Worm (Caenorhabditis elegans) whole organism, L2 larva: ENCODE data around the gene ceh-51.

Experiments
- C34F6.9 ChIP-seq: fragments of 150-350 bp; optimal IDR thresholded peaks from 2 replicates; lab custom pipeline; 2014; ENCODE audit warnings: missing biosample characterization, missing genetic modification characterization
- R02D3.7 ChIP-seq: fragments of 150-350 bp; optimal IDR thresholded peaks from 2 replicates; lab custom pipeline; 2014; ENCODE audit warnings: missing biosample characterization, missing genetic modification characterization
- Y55F3AM.14 ChIP-seq: fragments of 200-800 bp; sonication (Bioruptor generic); optimal IDR thresholded peaks from 2 replicates; lab custom pipeline; 2018; ENCODE audit warnings: mild to moderate bottlenecking, missing genetic modification characterization, missing compliant biosample characterization
- ZK546.5 ChIP-seq: sonication (generic microtip); optimal IDR thresholded peaks from 2 replicates; lab custom pipeline; 2017; ENCODE audit warnings: missing biosample characterization, missing genetic modification characterization
- alr-1 ChIP-seq: fragments of 150-350 bp; optimal IDR thresholded peaks from 2 replicates; lab custom pipeline; 2014; ENCODE audit warnings: missing biosample characterization, missing genetic modification characterization
- ama-1 ChIP-seq: fragments of 150-350 bp; optimal IDR thresholded peaks from 2 replicates; lab custom pipeline; 2018; ENCODE audit warnings: inconsistent platforms
- ceh-16 ChIP-seq: fragments of 150-350 bp; optimal IDR thresholded peaks from 2 replicates; lab custom pipeline; 2014; ENCODE audit warnings: missing biosample characterization, missing genetic modification characterization
- ceh-82 ChIP-seq: fragments of 150-350 bp; optimal IDR thresholded peaks from 2 replicates; lab custom pipeline; 2014; ENCODE audit warnings: missing biosample characterization, missing genetic modification characterization
- crh-2 ChIP-seq: sonication (generic microtip); optimal IDR thresholded peaks from 2 replicates; lab custom pipeline; 2017; ENCODE audit warnings: missing biosample characterization, missing genetic modification characterization
- egl-27 ChIP-seq: sonication (generic microtip); optimal IDR thresholded peaks from 3 replicates; lab custom pipeline; 2017; ENCODE audit warnings: missing biosample characterization, missing genetic modification reagents, missing genetic modification characterization
- fos-1 ChIP-seq: fragments of 150-350 bp; optimal IDR thresholded peaks from 2 replicates; lab custom pipeline; 2014; ENCODE audit warnings: missing biosample characterization, missing genetic modification characterization
- gmeb-1 ChIP-seq: fragments of 150-350 bp; optimal IDR thresholded peaks from 2 replicates; lab custom pipeline; 2014; ENCODE audit warnings: missing biosample characterization, missing genetic modification characterization
- lin-11 ChIP-seq: fragments of 150-350 bp; sonication (generic microtip); optimal IDR thresholded peaks from 2 replicates; lab custom pipeline; 2014; ENCODE audit warnings: missing biosample characterization, missing genetic modification characterization, inconsistent platforms, mixed read lengths
- lin-39 ChIP-seq: fragments of 150-350 bp; optimal IDR thresholded peaks from 2 replicates; lab custom pipeline; 2014; ENCODE audit warnings: missing biosample characterization, missing genetic modification reagents, missing genetic modification characterization
- lsy-2 ChIP-seq, 2 experiments: fragments of 150-350 bp in 1 of 2; sonication (generic microtip) in 1 of 2; optimal IDR thresholded peaks; 2 replicates each; lab custom pipeline; 2014 to 2017; ENCODE audit warnings: missing biosample characterization in 2 of 2, missing genetic modification characterization in 2 of 2
- mab-5 ChIP-seq: fragments of 150-350 bp; optimal IDR thresholded peaks from 2 replicates; lab custom pipeline; 2014; ENCODE audit warnings: missing biosample characterization, missing genetic modification characterization
- mdl-1 ChIP-seq, 2 experiments: fragments of 150-350 bp in 1 of 2; sonication (generic microtip) in 1 of 2; optimal IDR thresholded peaks; 2 replicates each; lab custom pipeline; 2017; ENCODE audit warnings: missing biosample characterization in 2 of 2, missing genetic modification characterization in 2 of 2
- nhr-10 ChIP-seq: sonication (generic microtip); optimal IDR thresholded peaks from 2 replicates; lab custom pipeline; 2017; ENCODE audit warnings: missing biosample characterization, missing genetic modification characterization
- nhr-11 ChIP-seq: fragments of 150-350 bp; optimal IDR thresholded peaks from 2 replicates; lab custom pipeline; 2014; ENCODE audit warnings: missing biosample characterization, missing genetic modification characterization
- nhr-12 ChIP-seq: fragments of 150-350 bp; optimal IDR thresholded peaks from 2 replicates; lab custom pipeline; 2014; ENCODE audit warnings: missing biosample characterization, missing genetic modification characterization
- nhr-129 ChIP-seq: fragments of 150-350 bp; optimal IDR thresholded peaks from 2 replicates; lab custom pipeline; 2014; ENCODE audit warnings: missing biosample characterization, missing genetic modification characterization
- nhr-21 ChIP-seq: fragments of 150-350 bp; optimal IDR thresholded peaks from 2 replicates; lab custom pipeline; 2014; ENCODE audit warnings: missing biosample characterization, missing genetic modification characterization
- nhr-23 ChIP-seq: fragments of 150-350 bp; optimal IDR thresholded peaks from 2 replicates; lab custom pipeline; 2014; ENCODE audit warnings: missing biosample characterization, missing genetic modification reagents, missing genetic modification characterization
- nhr-237 ChIP-seq: fragments of 150-350 bp; optimal IDR thresholded peaks from 2 replicates; lab custom pipeline; 2014; ENCODE audit warnings: missing biosample characterization, missing genetic modification characterization
- nhr-25 ChIP-seq: fragments of 150-350 bp; sonication (generic microtip); optimal IDR thresholded peaks from 3 replicates; lab custom pipeline; 2014; ENCODE audit warnings: missing biosample characterization, missing genetic modification characterization
- nhr-77 ChIP-seq: fragments of 150-350 bp; optimal IDR thresholded peaks from 2 replicates; lab custom pipeline; 2014; ENCODE audit warnings: missing biosample characterization, missing genetic modification characterization
- peb-1 ChIP-seq: fragments of 150-350 bp; optimal IDR thresholded peaks from 2 replicates; lab custom pipeline; 2014; ENCODE audit warnings: missing biosample characterization, missing genetic modification characterization
- sem-4 ChIP-seq: fragments of 150-350 bp; optimal IDR thresholded peaks from 2 replicates; lab custom pipeline; 2014; ENCODE audit warnings: missing biosample characterization, missing genetic modification reagents, missing genetic modification characterization
- skn-1 ChIP-seq: sonication (generic microtip); optimal IDR thresholded peaks from 2 replicates; lab custom pipeline; 2017; ENCODE audit warnings: missing biosample characterization, missing genetic modification characterization
- sma-3 ChIP-seq: sonication (generic microtip); optimal IDR thresholded peaks from 2 replicates; lab custom pipeline; 2016; ENCODE audit warnings: missing genetic modification reagents, missing genetic modification characterization, missing compliant biosample characterization
- snpc-4 ChIP-seq: fragments of 150-350 bp; optimal IDR thresholded peaks from 2 replicates; lab custom pipeline; 2014; ENCODE audit warnings: missing biosample characterization, missing genetic modification characterization
- unc-39 ChIP-seq: fragments of 150-350 bp; optimal IDR thresholded peaks from 2 replicates; lab custom pipeline; 2014; ENCODE audit warnings: missing biosample characterization, missing genetic modification characterization
- zag-1 ChIP-seq: fragments of 150-350 bp; optimal IDR thresholded peaks from 2 replicates; lab custom pipeline; 2014; ENCODE audit warnings: missing biosample characterization, missing genetic modification characterization
- ztf-1 ChIP-seq: fragments of 200-800 bp; sonication (Bioruptor generic); conservative IDR thresholded peaks from 2 replicates; pipeline ENCODE4 v1.3.6; 2022; ENCODE audit warnings: missing genetic modification characterization, missing compliant biosample characterization
- ztf-11 ChIP-seq: sonication (generic microtip); optimal IDR thresholded peaks from 2 replicates; lab custom pipeline; 2017; ENCODE audit warnings: missing biosample characterization, missing genetic modification characterization
- ztf-4 ChIP-seq: fragments of 150-350 bp; optimal IDR thresholded peaks from 2 replicates; lab custom pipeline; 2014; ENCODE audit warnings: missing biosample characterization, missing genetic modification characterization

The ceh-51 gene

DNA sequence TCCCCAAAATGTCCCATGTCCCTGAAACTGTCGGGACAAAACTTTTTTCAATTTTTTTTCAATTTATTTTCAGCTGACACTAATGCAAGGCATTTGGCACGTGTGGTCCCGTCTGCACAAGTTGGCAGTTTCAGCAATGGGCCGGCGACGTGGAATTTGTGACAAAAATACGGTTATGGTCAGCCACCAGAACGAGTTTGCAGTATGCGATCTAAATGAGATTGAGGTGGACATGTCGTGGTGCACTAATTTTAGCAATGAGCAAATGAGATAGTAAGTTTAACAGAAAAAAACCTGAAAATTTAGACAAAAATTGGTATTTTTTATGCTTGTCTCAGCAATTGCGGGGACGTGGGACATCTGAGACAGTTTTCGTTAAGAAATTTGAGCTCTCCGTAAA is 31.5 kb upstream of the ceh-51 start:
- no peak for TF ChIP-seq nhr-77
- no peak for TF ChIP-seq lsy-2 (tag; optimal IDR thresholded peaks at IDR 0.05; lab: Kevin White, UChicago)
- no peak for TF ChIP-seq unc-39
- no peak for TF ChIP-seq mdl-1 (tag; optimal IDR thresholded peaks at IDR 0.05; lab: Kevin White, UChicago)
- TF ChIP-seq crh-2 (tag; lab: Kevin White, UChicago) = no peak
- TF ChIP-seq nhr-21 (tag; lab: Kevin White, UChicago) = no peak
- TF ChIP-seq sem-4 (tag; lab: Kevin White, UChicago) = no peak
- no peak for TF ChIP-seq ceh-82 (tag; lab: Kevin White, UChicago)
- no peak for TF ChIP-seq nhr-23 (tag; lab: Kevin White, UChicago)
- no peak for TF ChIP-seq zag-1 (tag; lab: Kevin White, UChicago)
- TF ChIP-seq ceh-16 (tag; lab: Kevin White, UChicago) = no peak
- no peak for TF ChIP-seq C34F6.9 (tag; lab: Kevin White, UChicago)
- TF ChIP-seq egl-27 (tag; lab: Kevin White, UChicago) = no peak
- TF ChIP-seq, all 48 proteins: peak for 0

DNA sequence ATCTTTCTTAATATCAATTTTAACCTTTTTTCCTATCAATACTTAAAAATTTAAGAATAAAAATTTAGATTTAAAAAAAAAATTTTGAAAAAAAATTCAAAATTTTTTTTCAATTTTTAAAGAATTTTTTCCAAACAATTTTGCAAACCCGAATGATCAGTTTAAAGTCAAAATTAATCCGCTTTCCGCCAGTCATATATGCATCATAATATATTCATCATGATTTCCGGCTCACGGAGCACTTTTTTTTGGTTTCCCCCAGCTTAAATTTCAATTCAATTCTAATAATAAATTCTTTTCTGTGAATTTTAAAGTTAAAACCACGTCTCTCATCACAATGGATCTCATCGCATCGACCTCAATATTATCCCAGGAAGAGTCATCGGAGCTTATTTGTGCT is 27.5 kb upstream of the ceh-51 start, which contains the start of gene nhr-230:
Gene nhr-230, plus strand, starts transcription at position 301 of the 400 bp plus-strand sequence.
- TF ChIP-seq nhr-11 (tag; lab: Kevin White, UChicago) (no peak), R02D3.7 (tag; lab: Kevin White, UChicago) (no peak), nhr-21 (tag; lab: Kevin White, UChicago) (no peak), ztf-1 (no peak), egl-27 (tag; lab: Kevin White, UChicago) (no peak), peb-1 (tag; lab: Kevin White, UChicago) (no peak), nhr-237 (no peak), nhr-12 (tag; lab: Kevin White, UChicago) (no peak), nhr-129 (no peak)

DNA sequence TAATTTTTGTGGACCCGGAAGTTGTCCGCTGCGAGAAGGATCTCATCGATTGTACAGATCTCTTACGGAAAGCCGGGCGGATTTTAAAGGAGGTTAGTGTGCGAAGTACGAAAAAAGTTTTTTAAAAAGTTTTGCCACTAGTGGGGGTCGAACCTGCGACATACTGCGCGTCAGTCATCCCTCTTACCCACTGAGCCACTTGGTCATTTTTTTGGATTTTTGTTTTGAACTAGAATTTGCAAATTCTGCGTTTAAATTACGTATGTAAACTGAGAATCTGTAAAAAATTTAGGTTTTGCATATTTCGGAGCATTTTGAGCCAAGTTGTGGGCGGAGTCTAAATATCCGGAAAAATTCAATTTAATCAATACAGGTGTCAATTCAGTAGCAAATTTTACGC is 25.4 kb upstream of the ceh-51 start:
- TF ChIP-seq skn-1 (tag; lab: Kevin White, UChicago) (no peak), sma-3 (no peak), mdl-1 (tag; optimal IDR thresholded peaks at IDR 0.05; lab: Kevin White, UChicago) (no peak), nhr-77 (no peak), gmeb-1 (tag; lab: Kevin White, UChicago) (no peak), nhr-237 (no peak), lsy-2 (tag; optimal IDR thresholded peaks at IDR 0.05; lab: Kevin White, UChicago) (no peak), nhr-129 (no peak), nhr-21 (tag; lab: Kevin White, UChicago) (no peak), nhr-10 (no peak), ceh-82 (tag; lab: Kevin White, UChicago) (no peak)
- TF ChIP-seq, all 48 proteins: peak for 0

DNA sequence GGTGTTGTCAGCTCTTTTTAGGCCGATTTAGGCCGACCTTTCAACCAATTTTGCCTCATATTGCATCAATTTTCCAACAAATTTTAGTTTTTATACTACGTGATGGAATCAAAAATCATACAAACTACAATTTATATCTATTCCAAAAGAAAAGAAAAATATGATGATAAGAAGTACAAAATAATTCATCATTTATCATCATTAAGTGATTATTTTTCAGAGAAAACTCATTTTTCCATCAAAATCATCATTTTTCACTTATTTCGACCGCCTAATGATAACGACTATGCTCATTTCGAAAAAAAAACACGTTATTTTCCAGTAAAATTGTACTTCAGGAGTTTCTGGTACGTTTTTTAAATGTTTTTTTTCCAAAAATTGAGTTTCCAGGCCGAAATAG is 19.1 kb upstream of the ceh-51 start:
- TF ChIP-seq ama-1 (lab: Kevin White, UChicago) = no peak
- TF ChIP-seq skn-1 (tag; lab: Kevin White, UChicago) = peak; percentile 79
- no peak for TF ChIP-seq alr-1
- TF ChIP-seq nhr-11 (tag; lab: Kevin White, UChicago) = no peak
- no peak for TF ChIP-seq mab-5 (tag; lab: Kevin White, UChicago)
- no peak for TF ChIP-seq nhr-25
- no peak for TF ChIP-seq ztf-11
- no peak for TF ChIP-seq ZK546.5
- TF ChIP-seq lin-39 (tag; lab: Kevin White, UChicago) = no peak
- peak; percentile 61 for TF ChIP-seq fos-1 (tag; lab: Kevin White, UChicago)
- TF ChIP-seq Y55F3AM.14 = no peak
- no peak for TF ChIP-seq ceh-16 (tag; lab: Kevin White, UChicago)
- TF ChIP-seq C34F6.9 (tag; lab: Kevin White, UChicago) = no peak
- TF ChIP-seq lin-11 (tag; lab: Kevin White, UChicago) = no peak
- TF ChIP-seq snpc-4 = no peak

DNA sequence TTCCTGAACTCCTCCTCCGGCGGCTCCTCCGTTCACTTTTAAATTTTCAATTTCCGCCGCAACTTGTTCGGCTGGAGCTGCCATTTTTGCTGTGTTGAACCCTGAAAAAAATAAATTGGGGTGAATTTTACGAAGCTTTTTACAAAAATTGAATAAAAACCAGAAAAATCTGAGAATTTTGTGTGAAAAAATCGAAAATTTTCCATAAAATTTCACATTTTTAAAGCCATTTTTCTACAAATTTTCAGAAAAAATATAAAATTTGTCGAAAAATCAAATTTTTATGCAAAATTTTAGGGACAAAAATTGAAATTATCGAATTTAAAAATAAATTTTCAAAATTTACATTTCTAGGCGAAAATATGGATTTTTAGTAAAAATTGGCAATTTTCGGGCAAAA is 14.8 kb upstream of the ceh-51 start, which contains the start of gene wars-1:
Gene wars-1, minus strand, starts transcription at position 101 of the 400 bp plus-strand sequence.
- TF ChIP-seq nhr-77 (no peak), gmeb-1 (tag; lab: Kevin White, UChicago) (no peak), C34F6.9 (tag; lab: Kevin White, UChicago) (no peak), Y55F3AM.14 (no peak), alr-1 (no peak), snpc-4 (no peak), unc-39 (no peak), nhr-23 (tag; lab: Kevin White, UChicago) (no peak), ceh-82 (tag; lab: Kevin White, UChicago) (no peak), nhr-25 (no peak), crh-2 (tag; lab: Kevin White, UChicago) (no peak), ztf-11 (no peak), ztf-4 (tag; lab: Kevin White, UChicago) (no peak)
